Worm (Caenorhabditis elegans) whole organism, young adult: Measurements from ENCODE around the gene F18E9.1.

ENCODE experiments used
- ceh-40 ChIP-seq: fragments of 200-800 bp; sonication (Bioruptor generic); IDR thresholded peaks from 2 replicates; pipeline ENCODE4 v1.3.6; 2022; ENCODE audit warnings: missing genetic modification characterization, missing compliant biosample characterization
- nfya-1 ChIP-seq: sonication (generic microtip); optimal IDR thresholded peaks from 2 replicates; lab custom pipeline; 2017; ENCODE audit warnings: antibody characterized with exemption, missing compliant biosample characterization, missing genetic modification characterization, borderline replicate concordance; ENCODE audit not compliant: insufficient read depth
- snpc-3.4 ChIP-seq: sonication (generic microtip); optimal IDR thresholded peaks from 2 replicates; lab custom pipeline; 2017; ENCODE audit warnings: missing genetic modification characterization, mild to moderate bottlenecking, missing compliant biosample characterization, antibody characterized with exemption, moderate library complexity, missing genotype, missing genetic modification reagents

DNA sequence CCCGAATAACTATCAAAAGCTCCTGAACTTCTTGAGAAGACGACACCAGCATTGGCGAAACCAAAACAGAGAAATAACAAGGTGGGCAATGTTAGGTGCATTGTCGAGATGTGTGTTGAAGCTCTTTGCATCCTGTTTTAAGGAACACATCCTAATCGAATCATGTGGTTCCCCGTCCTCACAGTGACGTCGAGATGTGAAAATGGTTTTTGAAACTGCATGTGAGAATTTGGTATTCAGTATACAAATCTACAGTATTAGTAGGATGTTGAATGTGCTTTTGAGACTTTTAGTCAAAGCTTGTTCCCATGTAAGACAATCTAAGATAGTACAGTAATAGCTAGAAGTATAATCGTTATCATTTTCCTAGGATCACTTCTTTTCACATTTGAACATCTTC lies 3.7 kb upstream of the F18E9.1 start, which contains the start of gene F18E9.7:
- no peak for TF ChIP-seq nfya-1 (tag; lab: Kevin White, UChicago)
- no peak for TF ChIP-seq snpc-3.4 (tag; lab: Kevin White, UChicago)
- TF ChIP-seq ceh-40 (GFP tag; lab: Robert Waterston, UW) = no peak
